Fruit fly (Drosophila melanogaster) whole organism, wandering third instar larva: Measurements from ENCODE around the gene CG14100.

Experiments used
- Jra ChIP-seq: sonication (Bioruptor generic); optimal IDR thresholded peaks from 2 replicates; lab custom pipeline; 2016; ENCODE audit warnings: missing biosample characterization, missing genetic modification characterization
- Myc ChIP-seq: fragments of >200 bp; optimal IDR thresholded peaks from 2 replicates; lab custom pipeline; 2017
- dmrt93B ChIP-seq: fragments of 200-800 bp; sonication (Bioruptor generic); optimal IDR thresholded peaks from 2 replicates; lab custom pipeline; 2018; ENCODE audit warnings: missing biosample characterization, mild to moderate bottlenecking, missing genetic modification characterization
- pan ChIP-seq: fragments of >200 bp; optimal IDR thresholded peaks from 2 replicates; lab custom pipeline; 2017
- rgr ChIP-seq: fragments of 200-800 bp; sonication (Bioruptor generic); optimal IDR thresholded peaks from 3 replicates; lab custom pipeline; 2016; ENCODE audit warnings: missing biosample characterization, mild to moderate bottlenecking, missing genetic modification characterization
- tai ChIP-seq: sonication (Bioruptor generic); optimal IDR thresholded peaks from 2 replicates; lab custom pipeline; 2016; ENCODE audit warnings: missing biosample characterization, missing genetic modification characterization
- woc ChIP-seq: sonication (Bioruptor generic); optimal IDR thresholded peaks from 2 replicates; lab custom pipeline; 2016; ENCODE audit warnings: missing biosample characterization, mild to moderate bottlenecking, missing genetic modification characterization

DNA sequence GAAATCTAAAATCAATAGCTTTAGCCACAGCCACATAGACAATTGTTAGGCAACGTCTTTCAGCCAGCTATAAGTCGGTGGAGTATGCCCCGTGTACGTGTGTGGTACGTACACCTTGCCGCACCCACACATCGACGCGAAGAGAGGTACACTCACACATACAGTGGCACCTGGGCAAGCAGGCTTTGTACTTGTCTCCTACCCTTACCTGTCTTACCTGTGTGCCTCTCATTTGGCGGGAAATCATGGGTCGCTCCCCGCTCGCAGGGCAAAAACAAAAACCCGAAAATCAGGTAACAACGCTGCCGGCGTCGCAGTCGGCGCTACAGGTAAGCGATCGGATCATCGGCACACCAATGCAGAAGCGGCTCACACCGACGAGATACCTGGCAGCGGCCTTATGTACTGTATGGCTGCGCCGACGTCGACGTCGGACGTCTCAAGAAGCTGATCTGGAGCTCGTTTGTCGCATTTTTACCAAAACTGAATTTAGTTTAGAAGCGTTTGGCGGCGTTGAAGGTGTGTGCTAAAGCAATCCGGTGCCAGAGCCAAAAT lies 28.1 kb downstream of the CG14100 start:
- TF ChIP-seq dmrt93B (GFP tag; lab: Kevin White, UChicago) (no peak), tai (GFP tag; lab: Kevin White, UChicago) (no peak), woc (no peak), Jra (GFP tag; lab: Kevin White, UChicago) (no peak), Myc (no peak), pan (lab: Kevin White, UChicago) (no peak), rgr (no peak)
